Worm (Caenorhabditis elegans) whole organism, L1 larva: Measurements from ENCODE around the gene ssq-3.

Experiments used
- aha-1 ChIP-seq: fragments of 150-350 bp; optimal IDR thresholded peaks from 2 replicates; lab custom pipeline; 2014; ENCODE audit warnings: missing biosample characterization, missing genetic modification characterization
- ceh-82 ChIP-seq, 3 experiments: fragments of 150-350 bp in 1 of 3; sonication (generic microtip) in 2 of 3; optimal IDR thresholded peaks; 2 replicates each; lab custom pipeline; 2014 to 2017; ENCODE audit warnings: missing biosample characterization in 3 of 3, missing genetic modification characterization in 3 of 3
- ceh-88 ChIP-seq: fragments of 200-800 bp; sonication (Bioruptor generic); IDR thresholded peaks from 2 replicates; pipeline ENCODE4 v1.3.6; 2022; ENCODE audit warnings: missing genetic modification characterization, missing compliant biosample characterization
- ces-1 ChIP-seq: fragments of 150-350 bp; optimal IDR thresholded peaks from 2 replicates; lab custom pipeline; 2014; ENCODE audit warnings: missing biosample characterization, missing genetic modification reagents, missing genetic modification characterization
- egl-13 ChIP-seq: sonication (generic microtip); optimal IDR thresholded peaks from 2 replicates; lab custom pipeline; 2016; ENCODE audit warnings: missing genotype, missing genetic modification reagents, missing genetic modification characterization, missing compliant biosample characterization
- fkh-8 ChIP-seq: sonication (generic microtip); optimal IDR thresholded peaks from 2 replicates; lab custom pipeline; 2016; ENCODE audit warnings: mild to moderate bottlenecking, missing genetic modification characterization, missing compliant biosample characterization
- fos-1 ChIP-seq: fragments of 150-350 bp; optimal IDR thresholded peaks from 2 replicates; lab custom pipeline; 2014; ENCODE audit warnings: missing biosample characterization, missing genetic modification characterization
- mdl-1 ChIP-seq, 2 experiments: fragments of 150-350 bp; optimal IDR thresholded peaks; 2 replicates each; lab custom pipeline; 2014 to 2017; ENCODE audit warnings: missing biosample characterization in 2 of 2, missing genetic modification characterization in 2 of 2, inconsistent platforms in 1 of 2
- nhr-12 ChIP-seq: sonication (generic microtip); optimal IDR thresholded peaks from 2 replicates; lab custom pipeline; 2017; ENCODE audit warnings: missing biosample characterization, missing genetic modification characterization
- nhr-77 ChIP-seq: fragments of 150-350 bp; optimal IDR thresholded peaks from 2 replicates; lab custom pipeline; 2014; ENCODE audit warnings: missing biosample characterization, missing genetic modification characterization
- sox-4 ChIP-seq: sonication (generic microtip); optimal IDR thresholded peaks from 2 replicates; lab custom pipeline; 2016; ENCODE audit warnings: missing genetic modification characterization, missing compliant biosample characterization
- sup-37 ChIP-seq: fragments of 200-800 bp; sonication (Bioruptor generic); optimal IDR thresholded peaks from 2 replicates; lab custom pipeline; 2018; ENCODE audit warnings: mild to moderate bottlenecking, missing genetic modification characterization, missing compliant biosample characterization
- unc-98 ChIP-seq: fragments of 200-800 bp; sonication (Bioruptor generic); IDR thresholded peaks from 2 replicates; pipeline ENCODE4 v1.3.6; 2022; ENCODE audit warnings: missing genetic modification characterization, missing compliant biosample characterization
- vab-15 ChIP-seq: sonication (generic microtip); optimal IDR thresholded peaks from 2 replicates; lab custom pipeline; 2017; ENCODE audit warnings: missing genotype, mild to moderate bottlenecking, missing genetic modification characterization, missing compliant biosample characterization

DNA sequence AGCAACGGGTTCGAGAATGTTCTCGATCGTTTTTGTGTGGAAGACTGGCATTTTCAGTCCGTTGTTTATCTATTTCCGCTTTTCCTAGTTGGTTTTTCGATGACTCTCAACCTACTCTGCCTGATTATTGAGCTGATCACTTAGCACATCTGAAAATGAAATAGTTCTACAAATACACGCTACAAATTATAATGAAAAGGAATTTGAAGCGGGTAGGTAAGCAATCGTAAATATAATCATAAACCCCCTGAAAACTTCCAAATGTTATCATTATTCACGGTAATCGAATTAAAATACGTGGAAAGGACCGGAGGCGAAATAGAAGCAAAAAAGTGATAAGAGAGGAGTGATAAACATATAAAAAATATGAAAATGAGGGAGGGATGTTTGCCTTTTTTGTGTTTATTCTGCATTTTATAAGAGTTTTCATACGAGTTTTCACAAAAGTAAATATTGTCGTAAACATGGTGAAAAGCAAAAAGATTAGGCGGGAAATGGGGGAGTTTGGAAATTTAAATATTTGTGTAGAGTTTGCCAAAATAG, 17.1 kb upstream of the ssq-3 start, which contains the start of gene deb-1:
- no peak for TF ChIP-seq fos-1 (tag; lab: Kevin White, UChicago)
- no peak for TF ChIP-seq mdl-1 (tag; optimal IDR thresholded peaks at IDR 0.05; lab: Kevin White, UChicago)
- TF ChIP-seq fkh-8, result no peak
- TF ChIP-seq ceh-82 (tag; optimal IDR thresholded peaks at IDR 0.05; lab: Kevin White, UChicago), result no peak
- no peak for TF ChIP-seq ceh-88 (GFP tag; lab: Robert Waterston, UW)
- no peak for TF ChIP-seq sup-37 (GFP tag; lab: Kevin White, UChicago)
- TF ChIP-seq ces-1 (GFP tag; lab: Kevin White, UChicago), result no peak
- no peak for TF ChIP-seq nhr-77
- TF ChIP-seq egl-13 (tag; lab: Kevin White, UChicago), result no peak
- TF ChIP-seq unc-98 (GFP tag; lab: Robert Waterston, UW), result no peak
- no peak for TF ChIP-seq nhr-12 (tag; lab: Kevin White, UChicago)
- TF ChIP-seq sox-4, result no peak
- no peak for TF ChIP-seq vab-15 (tag; lab: Kevin White, UChicago)
- no peak for TF ChIP-seq aha-1
